Fruit fly (Drosophila melanogaster) whole organism: ENCODE results near the gene bcn92.

Experiments
- CG8478 ChIP-seq: fragments of >200 bp; optimal IDR thresholded peaks from 2 replicates; lab custom pipeline; 2018; ENCODE audit warnings: inconsistent platforms
- Dll ChIP-seq: fragments of >200 bp; optimal IDR thresholded peaks from 2 replicates; lab custom pipeline; 2017
- EcR ChIP-seq, 2 experiments: fragments of >200 bp; optimal IDR thresholded peaks; 2 replicates each; lab custom pipeline; 2017; ENCODE audit warnings: missing biosample characterization in 2 of 2, missing genetic modification characterization in 2 of 2, missing genetic modification reagents in 2 of 2
- pan ChIP-seq: fragments of >200 bp; optimal IDR thresholded peaks from 2 replicates; lab custom pipeline; 2017
- psq ChIP-seq: fragments of >200 bp; optimal IDR thresholded peaks from 2 replicates; lab custom pipeline; 2017
- usp ChIP-seq: fragments of >200 bp; optimal IDR thresholded peaks from 2 replicates; lab custom pipeline; 2017; ENCODE audit warnings: missing biosample characterization, missing genetic modification characterization, mixed read lengths

The bcn92 gene

dm6 chrX:2162130-2162907 is 12.9 kb upstream of the bcn92 start, which contains the start of the genes Cyp4d1 and CG3630:
TSS of gene Cyp4d1 (minus strand) at chrX:2162180.
TSS of gene CG3630 (plus strand) at chrX:2162196.
- TF ChIP-seq usp (no peak), Dll (no peak), pan (no peak), EcR (GFP tag; optimal IDR thresholded peaks at IDR 0.05; lab: Kevin White, UChicago) (no peak), psq (no peak), CG8478 (lab: Kevin White, UChicago) (no peak)

dm6 chrX:2161020-2161419 is 11.6 kb upstream of the bcn92 start:
- TF ChIP-seq psq (no peak), Dll (no peak), pan (no peak), EcR (GFP tag; optimal IDR thresholded peaks at IDR 0.05; lab: Kevin White, UChicago) (no peak), usp (no peak), CG8478 (lab: Kevin White, UChicago) (no peak)

- no peak for TF ChIP-seq usp
- TF ChIP-seq psq: no peak
- no peak for TF ChIP-seq EcR (GFP tag; optimal IDR thresholded peaks at IDR 0.05; lab: Kevin White, UChicago)
- TF ChIP-seq pan: no peak
- no peak for TF ChIP-seq Dll
- TF ChIP-seq CG8478 (lab: Kevin White, UChicago): no peak
Observed at dm6 chrX:2158668-2159163, 9.3 kb upstream of the bcn92 start, which contains the start of gene wapl. TSS of gene wapl (minus strand) at chrX:2158983.

- TF ChIP-seq CG8478 (lab: Kevin White, UChicago): peak; percentile 95
- no peak for TF ChIP-seq EcR (GFP tag; optimal IDR thresholded peaks at IDR 0.05; lab: Kevin White, UChicago)
- peak; percentile 25 for TF ChIP-seq Dll
- no peak for TF ChIP-seq psq
- no peak for TF ChIP-seq usp
- TF ChIP-seq pan: no peak
Observed at dm6 chrX:2157929-2158610, 8.6 kb upstream of the bcn92 start.

dm6 chrX:2155868-2156267 is 6.4 kb upstream of the bcn92 start:
- peak; percentile 66 for TF ChIP-seq CG8478 (lab: Kevin White, UChicago)
- TF ChIP-seq EcR (GFP tag; optimal IDR thresholded peaks at IDR 0.05; lab: Kevin White, UChicago): no peak
- peak; percentile 74 for TF ChIP-seq Dll

- TF ChIP-seq Dll: no peak
- TF ChIP-seq CG8478 (lab: Kevin White, UChicago): no peak
- TF ChIP-seq usp: no peak
Observed at dm6 chrX:2148671-2149070, 776 bp downstream of the bcn92 start.

- TF ChIP-seq CG8478 (lab: Kevin White, UChicago): no peak
Observed at dm6 chrX:2147475-2147874, 2.0 kb downstream of the bcn92 start.

dm6 chrX:2146574-2146973 is 2.9 kb downstream of the bcn92 start:
- no peak for TF ChIP-seq CG8478 (lab: Kevin White, UChicago)
- TF ChIP-seq psq: no peak
- TF ChIP-seq EcR (GFP tag; optimal IDR thresholded peaks at IDR 0.05; lab: Kevin White, UChicago): no peak
- TF ChIP-seq pan: no peak
- TF ChIP-seq Dll: no peak
- no peak for TF ChIP-seq usp

- TF ChIP-seq CG8478 (lab: Kevin White, UChicago) (no peak), Dll (no peak), psq (no peak), pan (no peak), usp (no peak)
Observed at dm6 chrX:2145690-2146470, 3.6 kb downstream of the bcn92 start.

- no peak for TF ChIP-seq Dll
- no peak for TF ChIP-seq pan
- no peak for TF ChIP-seq CG8478 (lab: Kevin White, UChicago)
- no peak for TF ChIP-seq psq
- TF ChIP-seq EcR (GFP tag; optimal IDR thresholded peaks at IDR 0.05; lab: Kevin White, UChicago): no peak
- no peak for TF ChIP-seq usp
Observed at dm6 chrX:2145114-2145513, 4.3 kb downstream of the bcn92 start, which contains the start of gene Pgd. TSS of gene Pgd (plus strand) at chrX:2145136.

- TF ChIP-seq pan: no peak
- TF ChIP-seq EcR (GFP tag; optimal IDR thresholded peaks at IDR 0.05; lab: Kevin White, UChicago): no peak
- TF ChIP-seq Dll: no peak
- TF ChIP-seq CG8478 (lab: Kevin White, UChicago): no peak
- TF ChIP-seq usp: no peak
- TF ChIP-seq psq: no peak
Observed at dm6 chrX:2142935-2143312, 6.5 kb downstream of the bcn92 start.

dm6 chrX:2142275-2142934 is 7.0 kb downstream of the bcn92 start:
- TF ChIP-seq usp (no peak), pan (no peak), EcR (GFP tag; optimal IDR thresholded peaks at IDR 0.05; lab: Kevin White, UChicago) (no peak), psq (no peak), CG8478 (lab: Kevin White, UChicago) (no peak), Dll (no peak)
